Fruit fly (Drosophila melanogaster): Measurements from ENCODE around the gene sn.

sn gene

DNA sequence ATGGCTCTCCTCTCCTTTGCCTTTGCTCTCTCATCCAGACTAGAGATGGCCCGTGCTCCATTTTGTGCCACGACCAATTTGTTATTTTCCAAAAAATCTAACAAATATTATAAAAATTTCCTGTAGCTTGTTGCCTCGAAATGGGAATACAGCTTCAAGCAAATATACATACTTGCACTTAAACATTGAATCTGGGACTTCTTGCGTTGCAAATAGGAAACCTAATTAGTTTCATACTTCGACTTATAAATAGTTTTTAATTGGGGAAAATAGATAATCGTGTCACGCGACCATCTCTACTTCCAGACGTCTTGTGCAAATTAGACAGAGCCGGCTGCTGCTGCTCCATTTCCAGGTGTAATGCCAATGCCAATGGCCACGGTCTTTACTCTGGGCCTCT lies 6.6 kb downstream of the sn start (continued):
- TF ChIP-seq ATbp (GFP tag; optimal IDR thresholded peaks at IDR 0.05) = peak; percentile 20
- TF ChIP-seq CG13296 (GFP tag; optimal IDR thresholded peaks at IDR 0.05) = peak; percentile 47
- TF ChIP-seq CG9932 (GFP tag; IDR thresholded peaks at IDR 0.05) = peak; percentile 24; the same call in 1 of the 2 replicates
- peak; percentile 48 for TF ChIP-seq Ptx1 (GFP tag; IDR thresholded peaks at IDR 0.05)
- peak; percentile 26; the same call in 1 of the 2 replicates for TF ChIP-seq HLH3B (GFP tag; IDR thresholded peaks at IDR 0.05)
- peak; percentile 51 for TF ChIP-seq caup (GFP tag; optimal IDR thresholded peaks at IDR 0.05; ENCODE audit: severe bottlenecking)
- TF ChIP-seq HmgZ (tag; optimal IDR thresholded peaks at IDR 0.05) = peak; percentile 30
- peak; percentile 47 to 81 for TF ChIP-seq bsh (GFP tag; optimal IDR thresholded peaks at IDR 0.05)
- peak; percentile 65 for TF ChIP-seq grau (tag; optimal IDR thresholded peaks at IDR 0.05)
- TF ChIP-seq CG3281 (GFP tag; optimal IDR thresholded peaks at IDR 0.05) = peak; percentile 43
- no peak for TF ChIP-seq Poxn (GFP tag; IDR thresholded peaks at IDR 0.05)
- 0 out of 2 replicates have a peak, but pooled peaks have one; percentile 15 for TF ChIP-seq al (GFP tag; IDR thresholded peaks at IDR 0.05)
- no peak for TF ChIP-seq pb (GFP tag; optimal IDR thresholded peaks at IDR 0.05)
- peak; percentile 51 for TF ChIP-seq ems (GFP tag; optimal IDR thresholded peaks at IDR 0.05)
- peak; percentile 67 for TF ChIP-seq Doc3 (GFP tag; IDR thresholded peaks at IDR 0.05; ENCODE audit: partially characterized antibody)
- 0 out of 3 replicates have a peak, but pooled peaks have one; percentile 27 for TF ChIP-seq vnd (GFP tag; IDR thresholded peaks at IDR 0.05; ENCODE audit: partially characterized antibody)
- TF ChIP-seq CG7357 (GFP tag; IDR thresholded peaks at IDR 0.05) = no peak
- peak; percentile 66 for TF ChIP-seq dmrt99B (tag; optimal IDR thresholded peaks at IDR 0.05)
- peak; percentile 45 for TF ChIP-seq CG15011 (GFP tag; optimal IDR thresholded peaks at IDR 0.05)
- peak; percentile 32 for TF ChIP-seq Hand (GFP tag; optimal IDR thresholded peaks at IDR 0.05)
- peak; percentile 28; the same call in 1 of the 2 replicates for TF ChIP-seq inv (GFP tag; IDR thresholded peaks at IDR 0.05; ENCODE audit: partially characterized antibody)
- peak; percentile 46 for TF ChIP-seq D19A (tag; optimal IDR thresholded peaks at IDR 0.05)
- 0 out of 2 replicates have a peak, but pooled peaks have one; percentile 12 for TF ChIP-seq seq (GFP tag; IDR thresholded peaks at IDR 0.05)
- TF ChIP-seq bcd (GFP tag; optimal IDR thresholded peaks at IDR 0.05) = peak; percentile 51
- TF ChIP-seq cwo (GFP tag; optimal IDR thresholded peaks at IDR 0.05) = peak; percentile 25
- no peak for TF ChIP-seq Dref (GFP tag; IDR thresholded peaks at IDR 0.05)
- TF ChIP-seq CG4424 (GFP tag; optimal IDR thresholded peaks at IDR 0.05) = peak; percentile 46
- TF ChIP-seq Bdp1 (GFP tag; optimal IDR thresholded peaks at IDR 0.05) = peak; percentile 21
- TF ChIP-seq BtbVII (GFP tag; optimal IDR thresholded peaks at IDR 0.05) = peak; percentile 38
- peak; percentile 28; the same call in 1 of the 3 replicates for TF ChIP-seq CG34224 (GFP tag; IDR thresholded peaks at IDR 0.05; ENCODE audit: partially characterized antibody)
- no peak for TF ChIP-seq sima (GFP tag; optimal IDR thresholded peaks at IDR 0.05)
- TF ChIP-seq BEAF-32 (GFP tag; optimal IDR thresholded peaks at IDR 0.05) = peak; percentile 64
- TF ChIP-seq pros (GFP tag; optimal IDR thresholded peaks at IDR 0.05) = peak; percentile 20
- TF ChIP-seq dpn (GFP tag; optimal IDR thresholded peaks at IDR 0.05) = peak in 1 of 2 experiments; percentile 31
- TF ChIP-seq CG2678 (tag; optimal IDR thresholded peaks at IDR 0.05) = peak; percentile 73
- TF ChIP-seq hbn (GFP tag; IDR thresholded peaks at IDR 0.05; ENCODE audit: partially characterized antibody) = peak; percentile 58
- no peak for TF ChIP-seq CHES-1-like (GFP tag; optimal IDR thresholded peaks at IDR 0.05)
- 0 out of 2 replicates have a peak, but pooled peaks have one; percentile 27 for TF ChIP-seq E2f1 (GFP tag; IDR thresholded peaks at IDR 0.05)
- TF ChIP-seq CG10543 (GFP tag; optimal IDR thresholded peaks at IDR 0.05) = peak; percentile 33
- TF ChIP-seq CG31224 (GFP tag; IDR thresholded peaks at IDR 0.05) = peak; percentile 32; the same call in 1 of the 2 replicates
- TF ChIP-seq pnt (GFP tag; optimal IDR thresholded peaks at IDR 0.05) = peak; percentile 9
- TF ChIP-seq CG10267 (tag; optimal IDR thresholded peaks at IDR 0.05) = peak; percentile 35
- peak; percentile 41; the same call in 1 of the 2 replicates for TF ChIP-seq slbo (GFP tag; IDR thresholded peaks at IDR 0.05)
- no peak for TF ChIP-seq Jarid2 (GFP tag; optimal IDR thresholded peaks at IDR 0.05)
- TF ChIP-seq row (GFP tag; IDR thresholded peaks at IDR 0.05) = peak; percentile 76
- TF ChIP-seq sisA (GFP tag; IDR thresholded peaks at IDR 0.05) = peak; percentile 38; the same call in 1 of the 2 replicates
- peak in 1 of 2 experiments; percentile 42 for TF ChIP-seq chif (GFP tag; optimal IDR thresholded peaks at IDR 0.05)
- TF ChIP-seq CG10979 (tag; optimal IDR thresholded peaks at IDR 0.05) = peak; percentile 49
- TF ChIP-seq tup (GFP tag; optimal IDR thresholded peaks at IDR 0.05) = no peak

All from whole organism, embryonic.